Fruit fly (Drosophila melanogaster) Kc167 (cell line): ENCODE results near the gene Sap30.

Experiments used
- h ChIP-seq: fragments of >200 bp; optimal IDR thresholded peaks from 3 replicates; lab custom pipeline; 2018; ENCODE audit warnings: missing external identifiers
- psq ChIP-seq: fragments of >200 bp; optimal IDR thresholded peaks from 2 replicates; lab custom pipeline; 2017; ENCODE audit warnings: missing external identifiers

DNA sequence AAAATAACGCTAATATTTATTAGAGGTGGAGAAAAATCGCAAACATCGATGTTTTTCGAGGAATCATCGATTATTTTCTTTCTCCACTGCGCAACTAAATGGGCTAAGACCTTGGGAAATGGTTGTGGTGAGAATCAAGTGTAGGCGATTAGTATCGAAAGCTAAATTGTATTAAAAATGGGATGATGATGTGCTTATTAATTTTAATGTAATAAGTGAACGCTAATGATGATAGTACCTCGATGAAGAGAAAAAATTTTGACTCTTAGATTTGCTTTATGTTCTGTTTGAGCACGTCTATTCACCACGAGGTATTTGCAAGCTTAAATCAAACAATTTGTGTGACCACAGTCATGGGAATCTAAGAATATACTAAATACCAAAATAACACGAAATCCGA is 16.2 kb downstream of the Sap30 start, which contains the start of the genes Rai1 and CG13005:
- no peak for TF ChIP-seq h (lab: Kevin White, UChicago)
- no peak for TF ChIP-seq psq (lab: Kevin White, UChicago)
